Fruit fly (Drosophila melanogaster): ENCODE measurements around the gene aurA.

Gene aurA

DNA sequence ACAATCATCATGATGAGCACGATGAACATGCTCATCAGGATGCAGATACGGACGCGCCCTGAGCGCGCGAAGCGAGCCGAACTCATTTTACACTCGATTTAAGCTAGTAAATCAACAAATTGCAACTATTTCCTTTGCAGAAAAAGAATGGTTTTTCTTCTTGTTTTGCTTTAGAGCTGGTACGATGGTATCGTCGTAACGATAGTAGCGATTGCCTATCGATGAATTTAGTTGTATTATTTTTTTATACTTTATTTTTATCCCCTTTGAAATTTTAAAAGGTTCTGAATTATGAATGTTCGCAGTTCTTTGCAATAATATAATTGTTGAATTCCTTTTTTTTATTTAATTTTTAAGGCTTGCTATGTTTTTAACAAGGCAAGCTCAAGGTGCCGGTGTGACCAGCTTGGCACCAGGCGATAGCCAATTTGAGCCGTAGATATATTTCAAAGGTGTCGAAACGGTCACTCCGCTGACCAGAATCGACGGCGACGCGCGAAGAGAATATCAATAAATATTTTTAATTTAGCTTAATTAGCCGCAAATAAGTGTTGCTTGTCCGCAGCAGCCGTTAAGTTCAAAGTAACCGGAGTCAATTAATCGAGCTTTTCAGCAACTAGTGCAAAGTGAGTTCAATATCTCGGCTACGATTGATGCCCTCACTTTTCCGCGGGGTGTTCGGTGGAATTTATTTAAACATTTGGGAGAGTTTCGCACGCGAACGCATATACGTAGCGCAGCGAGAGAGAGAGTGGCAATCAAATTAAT, 4.5 kb downstream of the aurA start, which contains the start of the genes CG12213 and GC1 (continued):
- no peak for TF ChIP-seq bigmax (GFP tag; optimal IDR thresholded peaks at IDR 0.05)
- TF ChIP-seq seq (GFP tag; IDR thresholded peaks at IDR 0.05) = no peak
- TF ChIP-seq MESR4 (GFP tag; optimal IDR thresholded peaks at IDR 0.05) = peak; percentile 69
- no peak for TF ChIP-seq Blimp-1 (GFP tag; optimal IDR thresholded peaks at IDR 0.05)
- peak; percentile 4 for TF ChIP-seq CG8388 (GFP tag; optimal IDR thresholded peaks at IDR 0.05)
- TF ChIP-seq Fer2 (tag; optimal IDR thresholded peaks at IDR 0.05) = no peak
- no peak for TF ChIP-seq sc (optimal IDR thresholded peaks at IDR 0.05)
- TF ChIP-seq sc (GFP tag; optimal IDR thresholded peaks at IDR 0.05) = no peak
- TF ChIP-seq emc (GFP tag; optimal IDR thresholded peaks at IDR 0.05) = no peak
- TF ChIP-seq nmo (GFP tag; optimal IDR thresholded peaks at IDR 0.05) = peak; percentile 80
- no peak for TF ChIP-seq maf-S (GFP tag; optimal IDR thresholded peaks at IDR 0.05)
- no peak for TF ChIP-seq NC2β (GFP tag; optimal IDR thresholded peaks at IDR 0.05)
- TF ChIP-seq bcd (GFP tag; optimal IDR thresholded peaks at IDR 0.05) = no peak
- peak; percentile 0 for TF ChIP-seq run (tag; optimal IDR thresholded peaks at IDR 0.05)
- no peak for TF ChIP-seq disco-r (GFP tag; optimal IDR thresholded peaks at IDR 0.05)
- TF ChIP-seq rib (GFP tag; IDR thresholded peaks at IDR 0.05) = no peak
- TF ChIP-seq ttk (GFP tag; IDR thresholded peaks at IDR 0.05) = no peak
- TF ChIP-seq Dref (GFP tag; IDR thresholded peaks at IDR 0.05) = peak; percentile 76
- TF ChIP-seq ara (GFP tag; IDR thresholded peaks at IDR 0.05) = no peak
- no peak for TF ChIP-seq CG5953 (GFP tag; IDR thresholded peaks at IDR 0.05)
- no peak for TF ChIP-seq Fer3 (tag; optimal IDR thresholded peaks at IDR 0.05)
- TF ChIP-seq slp2 (GFP tag; optimal IDR thresholded peaks at IDR 0.05) = no peak
- TF ChIP-seq YL-1 (GFP tag; optimal IDR thresholded peaks at IDR 0.05) = peak; percentile 68
- TF ChIP-seq CG13123 (GFP tag; optimal IDR thresholded peaks at IDR 0.05) = no peak
- peak; percentile 53 for TF ChIP-seq CG15601 (tag; optimal IDR thresholded peaks at IDR 0.05)
- TF ChIP-seq Pdp1 (GFP tag; optimal IDR thresholded peaks at IDR 0.05) = no peak
- TF ChIP-seq wdn (GFP tag; IDR thresholded peaks at IDR 0.05) = no peak
- TF ChIP-seq Sox100B (GFP tag; optimal IDR thresholded peaks at IDR 0.05) = peak; percentile 3
- no peak for TF ChIP-seq pb (GFP tag; optimal IDR thresholded peaks at IDR 0.05)
- no peak for TF ChIP-seq tgo (GFP tag; IDR thresholded peaks at IDR 0.05)
- no peak for TF ChIP-seq sima (GFP tag; optimal IDR thresholded peaks at IDR 0.05)
- no peak for TF ChIP-seq H2.0 (GFP tag; IDR thresholded peaks at IDR 0.05)
- no peak for TF ChIP-seq cwo (GFP tag; optimal IDR thresholded peaks at IDR 0.05)
- no peak for TF ChIP-seq CG10274 (GFP tag; optimal IDR thresholded peaks at IDR 0.05)
- peak; percentile 1 for TF ChIP-seq cad (GFP tag; optimal IDR thresholded peaks at IDR 0.05)
- TF ChIP-seq Hr3 (GFP tag; optimal IDR thresholded peaks at IDR 0.05) = peak; percentile 33
- no peak for TF ChIP-seq Camta (GFP tag; optimal IDR thresholded peaks at IDR 0.05)
- TF ChIP-seq E2f2 (GFP tag; IDR thresholded peaks at IDR 0.05) = peak; percentile 81
- TF ChIP-seq CG17385 (GFP tag; optimal IDR thresholded peaks at IDR 0.05) = peak; percentile 42
- no peak for TF ChIP-seq CG11456 (GFP tag; IDR thresholded peaks at IDR 0.05)
- TF ChIP-seq Doc3 (GFP tag; IDR thresholded peaks at IDR 0.05; ENCODE audit: partially characterized antibody) = peak; percentile 99
- TF ChIP-seq ap (GFP tag; IDR thresholded peaks at IDR 0.05) = no peak
- peak; percentile 24 for TF ChIP-seq tin (GFP tag; optimal IDR thresholded peaks at IDR 0.05)
- peak; percentile 97 for TF ChIP-seq CG42726 (GFP tag; IDR thresholded peaks at IDR 0.05; ENCODE audit: partially characterized antibody)
- TF ChIP-seq E2f1 (GFP tag; IDR thresholded peaks at IDR 0.05) = no peak
- TF ChIP-seq CG10654 (GFP tag; optimal IDR thresholded peaks at IDR 0.05) = no peak
- peak; percentile 18 for TF ChIP-seq CG17186 (GFP tag; optimal IDR thresholded peaks at IDR 0.05)
- peak; percentile 43 for TF ChIP-seq grau (tag; optimal IDR thresholded peaks at IDR 0.05)
- TF ChIP-seq croc (GFP tag; conservative IDR thresholded peaks at IDR 0.05) = no peak
- peak; percentile 99 for TF ChIP-seq BEAF-32 (GFP tag; optimal IDR thresholded peaks at IDR 0.05)
- peak; percentile 70 for TF ChIP-seq phol (tag; optimal IDR thresholded peaks at IDR 0.05)
